Fruit fly (Drosophila melanogaster): ENCODE data around the gene CG31546.

DNA sequence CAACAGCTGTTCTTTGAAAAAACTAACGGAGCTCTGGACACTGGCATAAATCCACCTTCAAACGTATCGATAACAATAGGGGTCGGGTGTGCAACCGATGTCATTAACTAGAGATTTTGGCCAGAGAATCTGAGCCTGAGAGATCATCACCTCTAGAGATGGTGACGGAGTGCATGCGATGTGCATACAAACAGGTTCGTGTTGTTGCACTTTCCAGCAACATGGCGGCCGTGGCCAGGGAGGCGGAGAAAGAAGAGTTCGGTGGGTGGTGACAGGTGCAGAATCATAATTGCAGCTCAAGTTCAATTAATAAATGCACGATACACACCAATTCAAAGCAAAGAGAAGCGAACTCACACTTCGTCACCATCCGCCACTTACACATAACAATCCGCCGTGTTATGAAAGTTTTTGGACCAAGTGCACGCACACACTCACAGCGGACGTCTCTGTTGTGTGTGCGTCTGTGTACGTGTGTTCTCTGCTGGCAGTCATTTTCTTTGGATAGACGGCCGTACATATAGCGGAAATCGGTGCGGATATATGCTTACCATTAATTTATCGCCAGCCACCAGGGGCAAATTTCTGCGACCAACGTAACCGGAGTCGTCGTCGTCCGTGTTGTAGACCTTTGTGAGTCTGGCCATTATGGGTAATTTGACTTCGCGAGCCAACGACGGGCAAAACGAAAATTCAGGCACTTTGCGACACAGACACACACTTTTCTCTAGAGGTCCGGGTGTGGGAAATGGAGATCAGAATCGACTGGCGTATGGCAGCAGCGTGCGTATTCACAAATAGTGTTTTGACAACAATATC, 23.8 kb upstream of the CG31546 start:
- TF ChIP-seq CG8478 (optimal IDR thresholded peaks at IDR 0.05), result no peak
- no peak for TF ChIP-seq CTCF (optimal IDR thresholded peaks at IDR 0.05)
